Fruit fly (Drosophila melanogaster) S2 (cell line): Measurements from ENCODE around the gene CG2691.

Experiments used
- CG8478 ChIP-seq: fragments of >200 bp; optimal IDR thresholded peaks from 2 replicates; lab custom pipeline; 2018
- CTCF ChIP-seq, 2 experiments: fragments of >200 bp; optimal IDR thresholded peaks; 2 replicates each; lab custom pipeline; 2018

DNA sequence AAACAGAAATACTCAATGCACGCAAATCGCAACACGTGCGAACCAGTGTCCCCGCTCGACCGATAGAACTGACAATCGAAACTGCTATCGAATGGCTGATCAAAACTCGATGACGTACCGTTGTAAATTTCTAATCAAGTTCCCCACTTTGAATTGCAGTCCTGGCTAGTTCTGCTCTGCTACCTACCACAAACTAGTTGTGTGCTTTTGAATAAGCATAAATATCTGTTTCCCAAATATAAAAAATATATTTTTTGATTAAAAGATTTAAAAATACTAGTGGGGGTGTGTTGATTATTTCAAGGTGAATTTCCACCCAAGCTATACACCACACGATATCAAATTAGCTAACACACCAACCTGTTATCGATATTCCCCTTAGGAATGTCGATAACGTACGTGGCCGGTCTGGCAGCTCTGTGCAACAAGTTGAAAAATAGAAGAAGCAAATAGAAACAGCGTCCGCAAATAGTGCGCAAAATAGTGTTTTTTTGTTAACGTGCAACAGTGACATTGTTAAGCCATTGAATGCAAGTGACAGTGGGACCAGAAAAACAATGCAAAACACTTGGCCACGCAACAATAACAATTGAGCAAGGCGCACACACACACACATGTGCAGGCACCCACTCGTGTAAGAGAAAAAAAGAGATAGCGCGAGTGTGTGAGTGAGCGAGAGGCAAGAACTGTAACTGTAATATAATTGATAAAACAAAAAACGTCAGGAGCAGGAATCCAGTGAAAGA is at the start of gene CG2691, which contains the start of gene NFAT:
- no peak for TF ChIP-seq CG8478 (lab: Kevin White, UChicago)
- peak in 1 of 2 experiments; percentile 22 for TF ChIP-seq CTCF (optimal IDR thresholded peaks at IDR 0.05; lab: Kevin White, UChicago)
